Worm (Caenorhabditis elegans) whole organism, L4/young adult: ENCODE data around the gene F10C1.3.

Experiments
- W03F9.2 ChIP-seq: fragments of 150-350 bp; optimal IDR thresholded peaks from 2 replicates; lab custom pipeline; 2014; ENCODE audit warnings: missing biosample characterization, missing genetic modification characterization
- dao-5 ChIP-seq: sonication (generic microtip); optimal IDR thresholded peaks from 2 replicates; lab custom pipeline; 2016; ENCODE audit warnings: missing genotype, missing genetic modification characterization, moderate library complexity, missing compliant biosample characterization
- him-1 ChIP-seq: sonication (generic microtip); optimal IDR thresholded peaks from 2 replicates; lab custom pipeline; 2016; ENCODE audit warnings: missing genotype, missing genetic modification reagents, missing genetic modification characterization, missing compliant biosample characterization

- no peak for TF ChIP-seq W03F9.2 (tag; lab: Kevin White, UChicago)
- TF ChIP-seq him-1: no peak
- no peak for TF ChIP-seq dao-5 (tag; lab: Kevin White, UChicago)
These were observed 32.8 kb upstream of the F10C1.3 start, which contains the start of gene lect-2 for ce11 chrII:5790313-5790773.
